Fruit fly (Drosophila melanogaster) whole organism, prepupa: ENCODE data around the gene fwd.

Source experiments
- Blimp-1 ChIP-seq: fragments of 200-800 bp; sonication (Bioruptor generic); optimal IDR thresholded peaks from 3 replicates; lab custom pipeline; 2017; ENCODE audit warnings: missing biosample characterization, missing genetic modification characterization, mild to moderate bottlenecking, moderate library complexity, missing genetic modification reagents
- CG11294 ChIP-seq: fragments of 200-800 bp; sonication (Bioruptor generic); IDR thresholded peaks from 2 replicates; pipeline ENCODE4 v1.3.6; 2022; ENCODE audit warnings: missing biosample characterization, missing genetic modification characterization
- CG11762 ChIP-seq: fragments of 200-800 bp; sonication (Bioruptor generic); optimal IDR thresholded peaks from 3 replicates; lab custom pipeline; 2016; ENCODE audit warnings: missing biosample characterization, missing genetic modification characterization; ENCODE audit not compliant: insufficient read depth
- CG11902 ChIP-seq: fragments of 200-800 bp; sonication (Bioruptor generic); optimal IDR thresholded peaks from 3 replicates; lab custom pipeline; 2016; ENCODE audit warnings: missing biosample characterization, missing genetic modification characterization
- CG15336 ChIP-seq: fragments of 200-800 bp; sonication (Bioruptor generic); IDR thresholded peaks from 2 replicates; pipeline ENCODE4 v1.3.6; 2022; ENCODE audit warnings: missing biosample characterization, missing genetic modification characterization
- CG1621 ChIP-seq: fragments of 200-800 bp; sonication (Bioruptor generic); optimal IDR thresholded peaks from 3 replicates; lab custom pipeline; 2018; ENCODE audit warnings: missing biosample characterization, mild to moderate bottlenecking, missing genetic modification characterization
- CG16779 ChIP-seq: fragments of 200-800 bp; sonication (Bioruptor generic); optimal IDR thresholded peaks from 3 replicates; lab custom pipeline; 2017; ENCODE audit warnings: missing biosample characterization, mild to moderate bottlenecking, missing genetic modification characterization
- CG3032 ChIP-seq: fragments of 200-800 bp; optimal IDR thresholded peaks from 2 replicates; lab custom pipeline; 2019; ENCODE audit warnings: missing biosample characterization, mild to moderate bottlenecking, missing genetic modification characterization, moderate library complexity
- CG34406 ChIP-seq: fragments of 200-800 bp; sonication (Bioruptor generic); optimal IDR thresholded peaks from 3 replicates; lab custom pipeline; 2016; ENCODE audit warnings: missing biosample characterization, missing genetic modification characterization
- CG3919 ChIP-seq: fragments of 200-800 bp; sonication (Bioruptor generic); optimal IDR thresholded peaks from 3 replicates; lab custom pipeline; 2016; ENCODE audit warnings: missing biosample characterization, missing genetic modification characterization
- CG6163 ChIP-seq: fragments of 200-800 bp; sonication (Bioruptor generic); IDR thresholded peaks from 3 replicates; pipeline ENCODE4 v1.3.6; 2022; ENCODE audit warnings: missing biosample characterization, missing genetic modification characterization
- CG6808 ChIP-seq: fragments of 200-800 bp; sonication (Bioruptor generic); optimal IDR thresholded peaks from 3 replicates; lab custom pipeline; 2017; ENCODE audit warnings: missing biosample characterization, missing genetic modification characterization, mild to moderate bottlenecking, moderate library complexity, missing genetic modification reagents
- CG6854 ChIP-seq: fragments of 200-800 bp; sonication (Bioruptor generic); optimal IDR thresholded peaks from 2 replicates; lab custom pipeline; 2017; ENCODE audit warnings: missing biosample characterization, mild to moderate bottlenecking, missing genetic modification characterization
- CG7368 ChIP-seq: fragments of 200-800 bp; sonication (Bioruptor generic); optimal IDR thresholded peaks from 3 replicates; lab custom pipeline; 2016; ENCODE audit warnings: missing biosample characterization, missing genetic modification characterization
- CG8119 ChIP-seq: fragments of 200-800 bp; sonication (Bioruptor generic); IDR thresholded peaks from 3 replicates; pipeline ENCODE4 v1.3.6; 2022; ENCODE audit warnings: missing biosample characterization, missing genetic modification characterization
- CG8632 ChIP-seq: fragments of 200-800 bp; sonication (Bioruptor generic); optimal IDR thresholded peaks from 3 replicates; lab custom pipeline; 2016; ENCODE audit warnings: missing biosample characterization, missing genetic modification characterization
- CG9139 ChIP-seq: fragments of 200-800 bp; sonication (Bioruptor generic); optimal IDR thresholded peaks from 3 replicates; lab custom pipeline; 2017; ENCODE audit warnings: missing biosample characterization, mild to moderate bottlenecking, missing genetic modification characterization
- Eip75B ChIP-seq: fragments of 200-800 bp; sonication (Bioruptor generic); optimal IDR thresholded peaks from 3 replicates; lab custom pipeline; 2016; ENCODE audit warnings: missing biosample characterization, missing genetic modification characterization
- Eip78C ChIP-seq: fragments of 200-800 bp; sonication (Bioruptor generic); peaks from one replicate; lab custom pipeline; 2016; ENCODE audit warnings: missing biosample characterization, missing genetic modification characterization
- Eip93F ChIP-seq: fragments of 200-800 bp; sonication (Bioruptor generic); optimal IDR thresholded peaks from 2 replicates; lab custom pipeline; 2016; ENCODE audit warnings: missing biosample characterization, mild to moderate bottlenecking, missing genetic modification characterization
- Ets21C ChIP-seq: fragments of 200-800 bp; sonication (Bioruptor generic); optimal IDR thresholded peaks from 3 replicates; lab custom pipeline; 2016; ENCODE audit warnings: missing biosample characterization, missing genetic modification characterization
- Hr38 ChIP-seq: sonication (Bioruptor generic); optimal IDR thresholded peaks from 2 replicates; lab custom pipeline; 2016; ENCODE audit warnings: missing biosample characterization, missing genetic modification characterization
- Hr39 ChIP-seq: fragments of 200-800 bp; sonication (Bioruptor generic); optimal IDR thresholded peaks from 2 replicates; lab custom pipeline; 2016; ENCODE audit warnings: missing biosample characterization, missing genetic modification characterization
- Hr4 ChIP-seq: fragments of 200-800 bp; sonication (Bioruptor generic); optimal IDR thresholded peaks from 3 replicates; lab custom pipeline; 2016; ENCODE audit warnings: missing biosample characterization, missing genetic modification characterization
- Lpt ChIP-seq: fragments of 200-800 bp; sonication (Bioruptor generic); optimal IDR thresholded peaks from 3 replicates; lab custom pipeline; 2016; ENCODE audit warnings: missing biosample characterization, missing genetic modification characterization
- Met ChIP-seq: fragments of 200-800 bp; sonication (Bioruptor generic); optimal IDR thresholded peaks from 3 replicates; lab custom pipeline; 2016; ENCODE audit warnings: missing biosample characterization, missing genetic modification characterization
- OdsH ChIP-seq: fragments of 200-800 bp; sonication (Bioruptor generic); optimal IDR thresholded peaks from 3 replicates; lab custom pipeline; 2016; ENCODE audit warnings: missing biosample characterization, missing genetic modification characterization
- Smox ChIP-seq: fragments of 200-800 bp; sonication (Bioruptor generic); optimal IDR thresholded peaks from 3 replicates; lab custom pipeline; 2016; ENCODE audit warnings: missing biosample characterization, missing genetic modification characterization
- Sox102F ChIP-seq: fragments of 200-800 bp; sonication (Bioruptor generic); optimal IDR thresholded peaks from 2 replicates; lab custom pipeline; 2016; ENCODE audit warnings: missing biosample characterization, mild to moderate bottlenecking, missing genetic modification characterization
- Sox14 ChIP-seq: fragments of 200-800 bp; sonication (Bioruptor generic); optimal IDR thresholded peaks from 3 replicates; lab custom pipeline; 2016; ENCODE audit warnings: missing biosample characterization, missing genetic modification characterization
- Sox15 ChIP-seq: fragments of 200-800 bp; sonication (Bioruptor generic); optimal IDR thresholded peaks from 3 replicates; lab custom pipeline; 2016; ENCODE audit warnings: missing biosample characterization, missing genetic modification characterization
- achi ChIP-seq: fragments of 200-800 bp; sonication (Bioruptor generic); optimal IDR thresholded peaks from 3 replicates; lab custom pipeline; 2016; ENCODE audit warnings: missing biosample characterization, missing genetic modification characterization
- acj6 ChIP-seq: fragments of 200-800 bp; sonication (Bioruptor generic); optimal IDR thresholded peaks from 3 replicates; lab custom pipeline; 2016; ENCODE audit warnings: missing biosample characterization, missing genetic modification characterization
- cyc ChIP-seq: fragments of 200-800 bp; sonication (Bioruptor generic); optimal IDR thresholded peaks from 3 replicates; lab custom pipeline; 2016; ENCODE audit warnings: missing biosample characterization, missing genetic modification characterization
- dac ChIP-seq: fragments of 200-800 bp; sonication (Bioruptor generic); optimal IDR thresholded peaks from 2 replicates; lab custom pipeline; 2017; ENCODE audit warnings: missing biosample characterization, mild to moderate bottlenecking, missing genetic modification characterization
- dsx ChIP-seq: fragments of 200-800 bp; optimal IDR thresholded peaks from 3 replicates; lab custom pipeline; 2019; ENCODE audit warnings: missing biosample characterization, mild to moderate bottlenecking, missing genetic modification characterization, moderate library complexity; ENCODE audit not compliant: poor library complexity, severe bottlenecking
- eg ChIP-seq: fragments of 200-800 bp; sonication (Bioruptor generic); IDR thresholded peaks from 3 replicates; pipeline ENCODE4 v1.3.6; 2022; ENCODE audit warnings: missing biosample characterization, missing genetic modification characterization
- esn ChIP-seq: fragments of 200-800 bp; sonication (Bioruptor generic); optimal IDR thresholded peaks from 2 replicates; lab custom pipeline; 2016; ENCODE audit warnings: missing biosample characterization, mild to moderate bottlenecking, missing genetic modification characterization, moderate library complexity
- fd85E ChIP-seq: fragments of 200-800 bp; sonication (Bioruptor generic); optimal IDR thresholded peaks from 3 replicates; lab custom pipeline; 2016; ENCODE audit warnings: missing biosample characterization, missing genetic modification characterization
- fkh ChIP-seq: fragments of 200-800 bp; sonication (Bioruptor generic); optimal IDR thresholded peaks from 3 replicates; lab custom pipeline; 2017; ENCODE audit warnings: missing biosample characterization, mild to moderate bottlenecking, missing genetic modification characterization, moderate library complexity
- lz ChIP-seq: fragments of 200-800 bp; sonication (Bioruptor generic); optimal IDR thresholded peaks from 3 replicates; lab custom pipeline; 2016; ENCODE audit warnings: missing biosample characterization, missing genetic modification characterization
- net ChIP-seq: fragments of 200-800 bp; sonication (Bioruptor generic); optimal IDR thresholded peaks from 3 replicates; lab custom pipeline; 2016; ENCODE audit warnings: missing biosample characterization, missing genetic modification characterization
- pdm3 ChIP-seq: fragments of 200-800 bp; sonication (Bioruptor generic); optimal IDR thresholded peaks from 3 replicates; lab custom pipeline; 2016; ENCODE audit warnings: missing biosample characterization, missing genetic modification characterization
- ss ChIP-seq, 2 experiments: fragments of 200-800 bp; sonication (Bioruptor generic); optimal IDR thresholded peaks; 2 replicates in 1 of 2; 3 replicates in 1 of 2; lab custom pipeline; 2017 to 2018; ENCODE audit warnings: mild to moderate bottlenecking in 2 of 2, missing biosample characterization in 2 of 2, missing genetic modification characterization in 2 of 2, moderate library complexity in 1 of 2
- svp ChIP-seq: fragments of 200-800 bp; sonication (Bioruptor generic); peaks from one replicate; lab custom pipeline; 2016; ENCODE audit warnings: missing biosample characterization, missing genetic modification characterization
- vri ChIP-seq: fragments of 200-800 bp; sonication (Bioruptor generic); optimal IDR thresholded peaks from 3 replicates; lab custom pipeline; 2016; ENCODE audit warnings: missing biosample characterization, mild to moderate bottlenecking, missing genetic modification characterization

The fwd gene

dm6 chr3L:271501-272249 is 48.0 kb downstream of the fwd start (continued):
- TF ChIP-seq Eip78C (GFP tag; lab: Kevin White, UChicago), result no peak
- TF ChIP-seq ss (GFP tag; optimal IDR thresholded peaks at IDR 0.05; lab: Kevin White, UChicago), result peak; percentile 2 to 8
- no peak for TF ChIP-seq dsx (GFP tag; lab: Kevin White, UChicago)
- no peak for TF ChIP-seq dac (GFP tag; lab: Kevin White, UChicago)
- no peak for TF ChIP-seq pdm3 (GFP tag; lab: Kevin White, UChicago)
- no peak for TF ChIP-seq Blimp-1 (GFP tag; lab: Kevin White, UChicago)
- peak; percentile 17 for TF ChIP-seq Eip93F (GFP tag; lab: Kevin White, UChicago)
- no peak for TF ChIP-seq achi (GFP tag; lab: Kevin White, UChicago)

- TF ChIP-seq Hr38 (no peak), Eip93F (GFP tag; lab: Kevin White, UChicago) (no peak), CG6163 (GFP tag; lab: Robert Waterston, UW) (peak; percentile 56; the same call in 2 of the 3 replicates), svp (no peak), CG11762 (peak; percentile 67), Blimp-1 (GFP tag; lab: Kevin White, UChicago) (peak; percentile 16), Eip75B (GFP tag; lab: Kevin White, UChicago) (peak; percentile 69), vri (peak; percentile 90), Ets21C (GFP tag; lab: Kevin White, UChicago) (peak; percentile 45), cyc (GFP tag; lab: Kevin White, UChicago) (peak; percentile 52), CG8632 (peak; percentile 59), CG3919 (GFP tag; lab: Kevin White, UChicago) (peak; percentile 58), esn (GFP tag; lab: Kevin White, UChicago) (peak; percentile 74), CG9139 (GFP tag; lab: Kevin White, UChicago) (no peak), Sox15 (GFP tag; lab: Kevin White, UChicago) (no peak), Smox (peak; percentile 73), CG7368 (peak; percentile 12), Sox14 (GFP tag; lab: Kevin White, UChicago) (peak; percentile 84), CG8119 (GFP tag; lab: Robert Waterston, UW) (peak; percentile 44; the same call in 2 of the 3 replicates), CG16779 (tag; lab: Kevin White, UChicago) (peak; percentile 43), CG11294 (GFP tag; lab: Robert Waterston, UW) (no peak), Hr4 (GFP tag; lab: Kevin White, UChicago) (peak; percentile 76), CG3032 (tag; lab: Kevin White, UChicago) (peak; percentile 62), ss (GFP tag; optimal IDR thresholded peaks at IDR 0.05; lab: Kevin White, UChicago) (peak; percentile 64 to 70), pdm3 (GFP tag; lab: Kevin White, UChicago) (peak; percentile 74), CG15336 (GFP tag; lab: Robert Waterston, UW) (peak; percentile 48; the same call in 1 of the 2 replicates), Eip78C (GFP tag; lab: Kevin White, UChicago) (peak; percentile 93), eg (peak; percentile 57; the same call in 2 of the 3 replicates), Lpt (GFP tag; lab: Kevin White, UChicago) (peak; percentile 60), net (peak; percentile 50), CG6808 (GFP tag; lab: Kevin White, UChicago) (peak; percentile 41), acj6 (peak; percentile 64), Met (GFP tag; lab: Kevin White, UChicago) (peak; percentile 66), CG1621 (tag; lab: Kevin White, UChicago) (peak; percentile 9), Sox102F (GFP tag; lab: Kevin White, UChicago) (peak; percentile 64), fkh (GFP tag; lab: Kevin White, UChicago) (peak; percentile 97), CG6854 (GFP tag; lab: Kevin White, UChicago) (peak; percentile 12), CG11902 (GFP tag; lab: Kevin White, UChicago) (no peak), OdsH (GFP tag; lab: Kevin White, UChicago) (peak; percentile 61), fd85E (no peak), Hr39 (GFP tag; lab: Kevin White, UChicago) (peak; percentile 56), CG34406 (peak; percentile 7), lz (GFP tag; lab: Kevin White, UChicago) (peak; percentile 59)
These were observed 48.8 kb downstream of the fwd start, which contains the start of gene miple2 for dm6 chr3L:270760-271500. Gene miple2, plus strand, starts transcription at chr3L:271200.
